Worm (Caenorhabditis elegans) whole organism, young adult: ENCODE results near the gene ttx-1.

Experiments
- akir-1 ChIP-seq: fragments of 200-800 bp; sonication (Bioruptor generic); optimal IDR thresholded peaks from 2 replicates; lab custom pipeline; 2018; ENCODE audit warnings: mild to moderate bottlenecking, missing genetic modification characterization, moderate library complexity, missing compliant biosample characterization
- chd-7 ChIP-seq: sonication (generic microtip); optimal IDR thresholded peaks from 2 replicates; lab custom pipeline; 2016; ENCODE audit warnings: mild to moderate bottlenecking, missing genetic modification characterization, moderate library complexity, missing compliant biosample characterization
- efl-1 ChIP-seq: fragments of 150-350 bp; optimal IDR thresholded peaks from 2 replicates; lab custom pipeline; 2014; ENCODE audit warnings: missing biosample characterization, missing genetic modification reagents, missing genetic modification characterization
- madf-3 ChIP-seq: fragments of 200-800 bp; sonication (Bioruptor generic); IDR thresholded peaks from 2 replicates; pipeline ENCODE4 v1.3.6; 2022; ENCODE audit warnings: missing genetic modification reagents, missing genetic modification characterization, missing compliant biosample characterization
- nfya-1 ChIP-seq: sonication (generic microtip); optimal IDR thresholded peaks from 2 replicates; lab custom pipeline; 2017; ENCODE audit warnings: antibody characterized with exemption, missing compliant biosample characterization, missing genetic modification characterization, borderline replicate concordance; ENCODE audit not compliant: insufficient read depth
- rcor-1 ChIP-seq: fragments of 200-800 bp; sonication (Bioruptor generic); IDR thresholded peaks from 2 replicates; pipeline ENCODE4 v1.3.6; 2022; ENCODE audit warnings: missing genetic modification reagents, missing genetic modification characterization, missing compliant biosample characterization
- snpc-4 ChIP-seq, 5 experiments: fragments of 150-350 bp in 1 of 5; sonication (generic microtip) in 4 of 5; optimal IDR thresholded peaks; 2 replicates each; lab custom pipeline; 2014 to 2018; ENCODE audit warnings: missing genetic modification characterization in 5 of 5, missing biosample characterization in 3 of 5, antibody characterized with exemption in 2 of 5, mild to moderate bottlenecking in 2 of 5, missing compliant biosample characterization in 2 of 5, missing genotype in 2 of 5, moderate library complexity in 2 of 5, missing genetic modification reagents in 1 of 5
- somi-1 ChIP-seq: fragments of 200-800 bp; sonication (Bioruptor generic); optimal IDR thresholded peaks from 2 replicates; lab custom pipeline; 2018; ENCODE audit warnings: mild to moderate bottlenecking, missing genetic modification characterization, missing compliant biosample characterization

DNA sequence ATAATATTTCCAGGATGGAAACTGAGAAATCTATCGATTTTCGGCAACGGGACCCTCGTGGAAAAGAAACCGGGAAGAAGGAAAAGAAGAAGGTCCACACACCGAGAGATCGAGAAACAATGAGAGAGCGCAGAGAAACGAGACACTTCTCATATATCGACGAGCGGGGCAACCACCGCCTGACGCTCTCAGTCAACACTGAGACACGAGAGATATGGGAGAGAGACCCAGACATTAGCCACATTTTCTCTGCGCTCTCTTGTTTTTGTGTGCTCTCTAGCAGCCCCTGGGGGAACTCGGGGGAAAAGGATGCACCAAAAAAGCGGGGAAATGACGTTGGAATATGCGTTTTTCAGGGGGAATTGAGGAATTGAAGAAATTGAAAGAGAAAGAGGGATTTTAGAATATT, 58.2 kb downstream of the ttx-1 start:
- TF ChIP-seq madf-3 (GFP tag; lab: Robert Waterston, UW), result no peak
- TF ChIP-seq snpc-4 (GFP tag; optimal IDR thresholded peaks at IDR 0.05; lab: Kevin White, UChicago), result peak; percentile 48
- peak in 3 of 4 experiments; percentile 16 to 55 (median 17) for TF ChIP-seq snpc-4 (tag; optimal IDR thresholded peaks at IDR 0.05; lab: Kevin White, UChicago)
- peak; percentile 52 for TF ChIP-seq somi-1 (GFP tag; lab: Kevin White, UChicago)
- no peak for TF ChIP-seq efl-1
- no peak for TF ChIP-seq nfya-1 (tag; lab: Kevin White, UChicago)
- TF ChIP-seq rcor-1 (GFP tag; lab: Robert Waterston, UW), result peak; percentile 35; the same call in 1 of the 2 replicates
- no peak for TF ChIP-seq chd-7
- no peak for TF ChIP-seq akir-1
